Worm (Caenorhabditis elegans): ENCODE data around the gene F15H10.8.
A peak's percentile ranks its signal among the peaks of the same experiment; 100 is the strongest.

Gene F15H10.8

ce11 chrV:10361830-10362397, 40.8 kb downstream of the F15H10.8 start, which contains the start of gene cash-1 (continued):
- TF ChIP-seq mef-2 (tag; optimal IDR thresholded peaks at IDR 0.05): no peak
- TF ChIP-seq ama-1 (optimal IDR thresholded peaks at IDR 0.05): no peak
- TF ChIP-seq unc-98 (GFP tag; IDR thresholded peaks at IDR 0.05): no peak
- TF ChIP-seq nhr-84 (tag; optimal IDR thresholded peaks at IDR 0.05): no peak
- TF ChIP-seq unc-86 (tag; optimal IDR thresholded peaks at IDR 0.05): no peak
- TF ChIP-seq sox-4 (tag; optimal IDR thresholded peaks at IDR 0.05): no peak
- TF ChIP-seq pag-3 (tag; optimal IDR thresholded peaks at IDR 0.05; ENCODE audit: borderline replicate concordance, insufficient read depth): no peak
- no peak for TF ChIP-seq nhr-237 (tag; optimal IDR thresholded peaks at IDR 0.05)
- TF ChIP-seq nhr-90 (tag; optimal IDR thresholded peaks at IDR 0.05; ENCODE audit: poor library complexity): peak; percentile 60
- TF ChIP-seq ceh-63 (GFP tag; optimal IDR thresholded peaks at IDR 0.05): no peak
- no peak for TF ChIP-seq zag-1 (tag; optimal IDR thresholded peaks at IDR 0.05)
- peak; percentile 68 for TF ChIP-seq rnt-1 (tag; optimal IDR thresholded peaks at IDR 0.05)
- TF ChIP-seq C16A3.4 (tag; optimal IDR thresholded peaks at IDR 0.05): peak; percentile 38
- TF ChIP-seq ceh-8 (GFP tag; optimal IDR thresholded peaks at IDR 0.05): peak; percentile 47
- no peak for TF ChIP-seq alr-1 (tag; optimal IDR thresholded peaks at IDR 0.05; ENCODE audit: borderline replicate concordance)
- no peak for TF ChIP-seq zip-4 (GFP tag; optimal IDR thresholded peaks at IDR 0.05)
- peak; percentile 84 for TF ChIP-seq lin-14 (GFP tag; optimal IDR thresholded peaks at IDR 0.05)
- TF ChIP-seq snpc-4 (tag; optimal IDR thresholded peaks at IDR 0.05): peak; percentile 55
- no peak for TF ChIP-seq ets-5 (GFP tag; IDR thresholded peaks at IDR 0.05)
- no peak for TF ChIP-seq pqm-1 (tag; optimal IDR thresholded peaks at IDR 0.05)
- no peak for TF ChIP-seq sup-37 (GFP tag; optimal IDR thresholded peaks at IDR 0.05)
- peak; percentile 71 for TF ChIP-seq tbx-2 (tag; optimal IDR thresholded peaks at IDR 0.05)
- no peak for TF ChIP-seq jun-1 (tag; optimal IDR thresholded peaks at IDR 0.05)
- TF ChIP-seq egl-27 (tag; optimal IDR thresholded peaks at IDR 0.05): no peak
- TF ChIP-seq F16B12.6 (tag; optimal IDR thresholded peaks at IDR 0.05): peak; percentile 10
- peak; percentile 77 for TF ChIP-seq skn-1 (tag; optimal IDR thresholded peaks at IDR 0.05)
- TF ChIP-seq fkh-4 (tag; optimal IDR thresholded peaks at IDR 0.05; ENCODE audit: borderline replicate concordance): no peak
- TF ChIP-seq ztf-4 (tag; optimal IDR thresholded peaks at IDR 0.05): no peak
- TF ChIP-seq fos-1 (tag; optimal IDR thresholded peaks at IDR 0.05): no peak
- peak; percentile 43 for TF ChIP-seq elt-2 (tag; optimal IDR thresholded peaks at IDR 0.05)
- TF ChIP-seq xbp-1 (tag; optimal IDR thresholded peaks at IDR 0.05): peak; percentile 68
- no peak; the same call in 1 of the 2 replicates for TF ChIP-seq ceh-88 (GFP tag; IDR thresholded peaks at IDR 0.05)
- no peak for TF ChIP-seq unc-30 (tag; optimal IDR thresholded peaks at IDR 0.05)
- no peak for TF ChIP-seq Y116A8C.19 (tag; optimal IDR thresholded peaks at IDR 0.05; ENCODE audit: borderline replicate concordance)
- peak; percentile 42 for TF ChIP-seq nhr-85 (tag)
- TF ChIP-seq lin-15B (tag; optimal IDR thresholded peaks at IDR 0.05): peak; percentile 85
- TF ChIP-seq swsn-7 (tag; optimal IDR thresholded peaks at IDR 0.05): peak; percentile 61
- TF ChIP-seq ztf-11 (tag; optimal IDR thresholded peaks at IDR 0.05): no peak
- TF ChIP-seq ceh-82 (tag; optimal IDR thresholded peaks at IDR 0.05): peak; percentile 6 to 77 (median 18)
- peak; percentile 14 for TF ChIP-seq hpl-2 (GFP tag; optimal IDR thresholded peaks at IDR 0.05)
- TF ChIP-seq ces-1 (GFP tag; optimal IDR thresholded peaks at IDR 0.05): no peak
- TF ChIP-seq nhr-20 (tag; optimal IDR thresholded peaks at IDR 0.05): peak; percentile 73
- TF ChIP-seq efl-1 (optimal IDR thresholded peaks at IDR 0.05): peak; percentile 72 to 84
- peak; percentile 87 to 98 for TF ChIP-seq efl-1 (GFP tag; optimal IDR thresholded peaks at IDR 0.05 in 1 of 2)
- TF ChIP-seq dpl-1 (GFP tag; optimal IDR thresholded peaks at IDR 0.05): peak; percentile 80 to 89 (median 83)
- TF ChIP-seq vab-15 (tag; optimal IDR thresholded peaks at IDR 0.05): peak; percentile 46
- TF ChIP-seq C34B4.2 (tag; optimal IDR thresholded peaks at IDR 0.05): no peak
- no peak for TF ChIP-seq ceh-90 (tag; optimal IDR thresholded peaks at IDR 0.05)
- TF ChIP-seq fkh-10 (GFP tag; optimal IDR thresholded peaks at IDR 0.05): peak; percentile 36
- TF ChIP-seq unc-130 (tag; optimal IDR thresholded peaks at IDR 0.05): peak; percentile 68
- TF ChIP-seq irx-1 (tag; optimal IDR thresholded peaks at IDR 0.05): no peak
- peak; percentile 73 for TF ChIP-seq nhr-47 (tag; optimal IDR thresholded peaks at IDR 0.05)
- peak; percentile 74 for TF ChIP-seq blmp-1 (tag; optimal IDR thresholded peaks at IDR 0.05)

All from whole organism, L1 larva.